Fruit fly (Drosophila melanogaster): ENCODE results near the gene CG8892.
A peak's percentile ranks its signal among the peaks of the same experiment; 100 is the strongest.

Gene CG8892

dm6 chr2L:4998260-4998560 lies 16.8 kb upstream of the CG8892 start:
- TF ChIP-seq brk (GFP tag; optimal IDR thresholded peaks at IDR 0.05) (no peak), fru (GFP tag; optimal IDR thresholded peaks at IDR 0.05) (no peak), dmrt93B (GFP tag; optimal IDR thresholded peaks at IDR 0.05) (no peak), h (GFP tag; optimal IDR thresholded peaks at IDR 0.05) (no peak), GATAd (GFP tag; optimal IDR thresholded peaks at IDR 0.05) (no peak), dsf (GFP tag; optimal IDR thresholded peaks at IDR 0.05; ENCODE audit: borderline replicate concordance) (no peak), woc (GFP tag; optimal IDR thresholded peaks at IDR 0.05) (no peak), OdsH (GFP tag; optimal IDR thresholded peaks at IDR 0.05) (no peak), sv (GFP tag; optimal IDR thresholded peaks at IDR 0.05) (no peak), Vsx2 (GFP tag; optimal IDR thresholded peaks at IDR 0.05; ENCODE audit: partially characterized antibody) (no peak), Jra (GFP tag; optimal IDR thresholded peaks at IDR 0.05) (no peak), pan (optimal IDR thresholded peaks at IDR 0.05) (no peak), rgr (GFP tag; optimal IDR thresholded peaks at IDR 0.05) (no peak)

- TF ChIP-seq h (GFP tag; optimal IDR thresholded peaks at IDR 0.05) (peak; percentile 99), Mio (GFP tag; optimal IDR thresholded peaks at IDR 0.05) (peak; percentile 92), lola (GFP tag; optimal IDR thresholded peaks at IDR 0.05) (no peak), GATAd (GFP tag; optimal IDR thresholded peaks at IDR 0.05) (peak; percentile 94), Vsx2 (GFP tag; optimal IDR thresholded peaks at IDR 0.05; ENCODE audit: partially characterized antibody) (peak; percentile 69), CG9705 (GFP tag; optimal IDR thresholded peaks at IDR 0.05) (peak; percentile 96), pan (optimal IDR thresholded peaks at IDR 0.05) (no peak), dsf (GFP tag; optimal IDR thresholded peaks at IDR 0.05; ENCODE audit: borderline replicate concordance) (peak; percentile 94), OdsH (GFP tag; optimal IDR thresholded peaks at IDR 0.05) (peak; percentile 98), dmrt93B (GFP tag; optimal IDR thresholded peaks at IDR 0.05) (peak; percentile 98), Rel (GFP tag; optimal IDR thresholded peaks at IDR 0.05) (peak; percentile 95), Rel (tag; optimal IDR thresholded peaks at IDR 0.05) (peak; percentile 97), psq (GFP tag; optimal IDR thresholded peaks at IDR 0.05) (peak; percentile 95), CrebA (GFP tag; optimal IDR thresholded peaks at IDR 0.05; ENCODE audit: borderline replicate concordance) (peak; percentile 95), tai (GFP tag; optimal IDR thresholded peaks at IDR 0.05) (peak; percentile 97), Jra (GFP tag; optimal IDR thresholded peaks at IDR 0.05) (peak; percentile 97), HLH106 (tag; optimal IDR thresholded peaks at IDR 0.05) (peak; percentile 98), dl (GFP tag; optimal IDR thresholded peaks at IDR 0.05; ENCODE audit: insufficient read depth in 1 of 2, partially characterized antibody in 2 of 2) (peak; percentile 80 to 91), woc (GFP tag; optimal IDR thresholded peaks at IDR 0.05) (peak; percentile 99), br (GFP tag; optimal IDR thresholded peaks at IDR 0.05) (peak; percentile 99), Dif (GFP tag; optimal IDR thresholded peaks at IDR 0.05; ENCODE audit: partially characterized antibody) (peak; percentile 94), CG32264 (GFP tag; optimal IDR thresholded peaks at IDR 0.05) (peak; percentile 98), sv (GFP tag; optimal IDR thresholded peaks at IDR 0.05) (peak; percentile 98), N (GFP tag; optimal IDR thresholded peaks at IDR 0.05) (peak; percentile 88), brk (GFP tag; optimal IDR thresholded peaks at IDR 0.05) (peak; percentile 94), rgr (GFP tag; optimal IDR thresholded peaks at IDR 0.05) (peak; percentile 99), sage (GFP tag; optimal IDR thresholded peaks at IDR 0.05) (peak; percentile 96), Sp1 (GFP tag; optimal IDR thresholded peaks at IDR 0.05) (peak; percentile 98), Hnf4 (GFP tag; optimal IDR thresholded peaks at IDR 0.05) (peak; percentile 98), Hr83 (GFP tag; optimal IDR thresholded peaks at IDR 0.05; ENCODE audit: poor library complexity, severe bottlenecking) (peak; percentile 92), fru (GFP tag; optimal IDR thresholded peaks at IDR 0.05) (peak; percentile 100), Abd-B (GFP tag; optimal IDR thresholded peaks at IDR 0.05) (no peak), ey (GFP tag; optimal IDR thresholded peaks at IDR 0.05) (peak; percentile 99), Myc (optimal IDR thresholded peaks at IDR 0.05) (peak; percentile 37), usp (GFP tag; optimal IDR thresholded peaks at IDR 0.05) (no peak), Hr78 (GFP tag; optimal IDR thresholded peaks at IDR 0.05) (no peak), Dfd (GFP tag; optimal IDR thresholded peaks at IDR 0.05) (no peak), jim (GFP tag; optimal IDR thresholded peaks at IDR 0.05) (no peak), foxo (GFP tag; optimal IDR thresholded peaks at IDR 0.05) (peak; percentile 97 to 99)
Measured at dm6 chr2L:4997401-4998259, 16.2 kb upstream of the CG8892 start.
